Worm (Caenorhabditis elegans) whole organism, young adult: ENCODE results near the gene sup-26.
A peak's percentile ranks its signal among the peaks of the same experiment; 100 is the strongest.

Experiments used
- B0019.2 ChIP-seq: fragments of 200-800 bp; sonication (Bioruptor generic); conservative IDR thresholded peaks from 2 replicates; pipeline ENCODE4 v1.3.6; 2022; ENCODE audit warnings: missing genetic modification reagents, missing genetic modification characterization, missing compliant biosample characterization
- B0035.1 ChIP-seq: sonication (generic microtip); optimal IDR thresholded peaks from 2 replicates; lab custom pipeline; 2016; ENCODE audit warnings: missing genetic modification characterization, mild to moderate bottlenecking, missing compliant biosample characterization, missing genotype, missing genetic modification reagents
- B0336.3 ChIP-seq: fragments of 200-800 bp; sonication (Bioruptor generic); IDR thresholded peaks from 2 replicates; pipeline ENCODE4 v1.3.6; 2022; ENCODE audit warnings: missing genetic modification characterization, missing compliant biosample characterization
- C17E4.6 ChIP-seq: fragments of 200-800 bp; sonication (Bioruptor generic); IDR thresholded peaks from 2 replicates; pipeline ENCODE4 v1.3.6; 2022; ENCODE audit warnings: missing genetic modification reagents, missing genetic modification characterization, missing compliant biosample characterization
- F10E7.11 ChIP-seq: sonication (generic microtip); optimal IDR thresholded peaks from 2 replicates; lab custom pipeline; 2017; ENCODE audit warnings: mild to moderate bottlenecking, missing genetic modification characterization, moderate library complexity, missing compliant biosample characterization
- F37B4.10 ChIP-seq: fragments of 200-800 bp; sonication (Bioruptor generic); IDR thresholded peaks from 2 replicates; pipeline ENCODE4 v1.3.6; 2022; ENCODE audit warnings: missing genetic modification characterization, missing compliant biosample characterization
- F52B5.7 ChIP-seq: sonication (generic microtip); optimal IDR thresholded peaks from 2 replicates; lab custom pipeline; 2016; ENCODE audit warnings: mild to moderate bottlenecking, missing genetic modification characterization, missing compliant biosample characterization
- F55B11.4 ChIP-seq: sonication (generic microtip); optimal IDR thresholded peaks from 2 replicates; lab custom pipeline; 2016; ENCODE audit warnings: missing compliant biosample characterization, missing genetic modification characterization, borderline replicate concordance; ENCODE audit not compliant: insufficient read depth
- F57A8.1 ChIP-seq: fragments of 200-800 bp; sonication (Bioruptor generic); optimal IDR thresholded peaks from 2 replicates; lab custom pipeline; 2018; ENCODE audit warnings: mild to moderate bottlenecking, missing genetic modification characterization, moderate library complexity, missing compliant biosample characterization
- K12H6.12 ChIP-seq: fragments of 200-800 bp; sonication (Bioruptor generic); optimal IDR thresholded peaks from 2 replicates; lab custom pipeline; 2018; ENCODE audit warnings: mild to moderate bottlenecking, missing genetic modification characterization, missing compliant biosample characterization
- Y53G8AR.9 ChIP-seq: fragments of 200-800 bp; sonication (Bioruptor generic); conservative IDR thresholded peaks from 2 replicates; pipeline ENCODE4 v1.3.6; 2022; ENCODE audit warnings: missing genetic modification reagents, missing genetic modification characterization, missing compliant biosample characterization
- Y56A3A.18 ChIP-seq: fragments of 200-800 bp; sonication (Bioruptor generic); IDR thresholded peaks from 2 replicates; pipeline ENCODE4 v1.3.6; 2022; ENCODE audit warnings: missing genetic modification reagents, missing genetic modification characterization, missing compliant biosample characterization
- Y67H2A.10 ChIP-seq: fragments of 200-800 bp; sonication (Bioruptor generic); conservative IDR thresholded peaks from 2 replicates; pipeline ENCODE4 v1.3.6; 2022; ENCODE audit warnings: missing genetic modification reagents, missing genetic modification characterization, missing compliant biosample characterization
- attf-3 ChIP-seq: fragments of 200-800 bp; sonication (Bioruptor generic); conservative IDR thresholded peaks from 2 replicates; pipeline ENCODE4 v1.3.6; 2022; ENCODE audit warnings: missing genetic modification reagents, missing genetic modification characterization, missing compliant biosample characterization
- attf-5 ChIP-seq: fragments of 200-800 bp; sonication (Bioruptor generic); optimal IDR thresholded peaks from 2 replicates; lab custom pipeline; 2018; ENCODE audit warnings: mild to moderate bottlenecking, missing genetic modification characterization, missing compliant biosample characterization
- ccch-3 ChIP-seq: fragments of 200-800 bp; sonication (Bioruptor generic); optimal IDR thresholded peaks from 2 replicates; lab custom pipeline; 2018; ENCODE audit warnings: mild to moderate bottlenecking, missing genetic modification characterization, missing compliant biosample characterization
- cebp-2 ChIP-seq: fragments of 200-800 bp; sonication (Bioruptor generic); IDR thresholded peaks from 2 replicates; pipeline ENCODE4 v1.3.6; 2022; ENCODE audit warnings: missing genetic modification characterization, missing compliant biosample characterization
- ceh-91 ChIP-seq: fragments of 200-800 bp; sonication (Bioruptor generic); IDR thresholded peaks from 2 replicates; pipeline ENCODE4 v1.3.6; 2022; ENCODE audit warnings: missing genetic modification reagents, missing genetic modification characterization, missing compliant biosample characterization
- efl-1 ChIP-seq: fragments of 150-350 bp; optimal IDR thresholded peaks from 2 replicates; lab custom pipeline; 2014; ENCODE audit warnings: missing biosample characterization, missing genetic modification reagents, missing genetic modification characterization
- egrh-3 ChIP-seq: fragments of 200-800 bp; sonication (Bioruptor generic); IDR thresholded peaks from 2 replicates; pipeline ENCODE4 v1.3.6; 2022; ENCODE audit warnings: missing genetic modification reagents, missing genetic modification characterization, missing compliant biosample characterization
- hmg-20 ChIP-seq: fragments of 200-800 bp; sonication (Bioruptor generic); IDR thresholded peaks from 2 replicates; pipeline ENCODE4 v1.3.6; 2022; ENCODE audit warnings: missing genetic modification reagents, missing genetic modification characterization, missing compliant biosample characterization
- hrde-1 ChIP-seq: sonication (generic microtip); optimal IDR thresholded peaks from 2 replicates; lab custom pipeline; 2016; ENCODE audit warnings: missing genetic modification characterization, mild to moderate bottlenecking, missing compliant biosample characterization, moderate library complexity, missing genotype, missing genetic modification reagents, borderline replicate concordance
- lsl-1 ChIP-seq: fragments of 200-800 bp; sonication (Bioruptor generic); optimal IDR thresholded peaks from 2 replicates; lab custom pipeline; 2018; ENCODE audit warnings: mild to moderate bottlenecking, missing genetic modification characterization, moderate library complexity, missing compliant biosample characterization
- madf-3 ChIP-seq: fragments of 200-800 bp; sonication (Bioruptor generic); IDR thresholded peaks from 2 replicates; pipeline ENCODE4 v1.3.6; 2022; ENCODE audit warnings: missing genetic modification reagents, missing genetic modification characterization, missing compliant biosample characterization
- madf-6 ChIP-seq: fragments of 200-800 bp; sonication (Bioruptor generic); IDR thresholded peaks from 2 replicates; pipeline ENCODE4 v1.3.6; 2022; ENCODE audit warnings: missing genetic modification reagents, missing genetic modification characterization, missing compliant biosample characterization
- madf-8 ChIP-seq: fragments of 200-800 bp; sonication (Bioruptor generic); conservative IDR thresholded peaks from 2 replicates; pipeline ENCODE4 v1.3.6; 2022; ENCODE audit warnings: missing genetic modification reagents, missing genetic modification characterization, missing compliant biosample characterization
- mel-28 ChIP-seq: sonication (generic microtip); optimal IDR thresholded peaks from 2 replicates; lab custom pipeline; 2016; ENCODE audit warnings: borderline replicate concordance, mild to moderate bottlenecking, missing genetic modification characterization, missing compliant biosample characterization
- nfya-1 ChIP-seq: sonication (generic microtip); optimal IDR thresholded peaks from 2 replicates; lab custom pipeline; 2017; ENCODE audit warnings: antibody characterized with exemption, missing compliant biosample characterization, missing genetic modification characterization, borderline replicate concordance; ENCODE audit not compliant: insufficient read depth
- nfyb-1 ChIP-seq: fragments of 200-800 bp; sonication (Bioruptor generic); IDR thresholded peaks from 2 replicates; pipeline ENCODE4 v1.3.6; 2022; ENCODE audit warnings: missing genetic modification reagents, missing genetic modification characterization, missing compliant biosample characterization
- nhr-179 ChIP-seq: sonication (generic microtip); optimal IDR thresholded peaks from 2 replicates; lab custom pipeline; 2016; ENCODE audit warnings: mild to moderate bottlenecking, missing genetic modification characterization, missing compliant biosample characterization
- rec-8 ChIP-seq, 2 experiments: sonication (generic microtip); optimal IDR thresholded peaks; 2 replicates each; lab custom pipeline; 2016; ENCODE audit warnings: mild to moderate bottlenecking in 2 of 2, missing genetic modification characterization in 2 of 2, missing genetic modification reagents in 2 of 2, missing genotype in 2 of 2, missing biosample characterization in 1 of 2, missing compliant biosample characterization in 1 of 2, moderate library complexity in 1 of 2
- repo-1 ChIP-seq: sonication (generic microtip); optimal IDR thresholded peaks from 2 replicates; lab custom pipeline; 2017; ENCODE audit warnings: mild to moderate bottlenecking, missing genetic modification characterization, missing compliant biosample characterization
- sdz-38 ChIP-seq: sonication (generic microtip); optimal IDR thresholded peaks from 2 replicates; lab custom pipeline; 2016; ENCODE audit warnings: missing genotype, missing genetic modification characterization, missing compliant biosample characterization
- snpc-1.3 ChIP-seq: sonication (generic microtip); optimal IDR thresholded peaks from 2 replicates; lab custom pipeline; 2017; ENCODE audit warnings: missing genetic modification characterization, mild to moderate bottlenecking, missing compliant biosample characterization, antibody characterized with exemption, moderate library complexity, missing genotype, missing genetic modification reagents; ENCODE audit not compliant: insufficient read depth
- snpc-4 ChIP-seq, 5 experiments: fragments of 150-350 bp in 1 of 5; sonication (generic microtip) in 4 of 5; optimal IDR thresholded peaks; 2 replicates each; lab custom pipeline; 2014 to 2018; ENCODE audit warnings: missing genetic modification characterization in 5 of 5, missing biosample characterization in 3 of 5, antibody characterized with exemption in 2 of 5, mild to moderate bottlenecking in 2 of 5, missing compliant biosample characterization in 2 of 5, missing genotype in 2 of 5, moderate library complexity in 2 of 5, missing genetic modification reagents in 1 of 5

Gene sup-26

ce11 chrIII:4281955-4282618 is 2.1 kb upstream of the sup-26 start (continued):
- TF ChIP-seq nhr-179 = no peak
- TF ChIP-seq nfyb-1 (GFP tag; lab: Robert Waterston, UW) = peak; percentile 98
- no peak for TF ChIP-seq snpc-1.3 (tag; lab: Kevin White, UChicago)
- TF ChIP-seq F55B11.4 (tag; lab: Kevin White, UChicago) = no peak
- TF ChIP-seq rec-8 (tag; optimal IDR thresholded peaks at IDR 0.05; lab: Kevin White, UChicago) = no peak
- peak; percentile 99 for TF ChIP-seq K12H6.12
- TF ChIP-seq Y67H2A.10 (GFP tag; lab: Robert Waterston, UW) = no peak; the same call in 1 of the 2 replicates
- TF ChIP-seq B0035.1 = peak; percentile 89
- peak; percentile 94 for TF ChIP-seq repo-1 (tag; lab: Kevin White, UChicago)
- TF ChIP-seq hrde-1 = no peak
- peak; percentile 99 for TF ChIP-seq B0336.3
- TF ChIP-seq attf-3 (GFP tag; lab: Robert Waterston, UW) = no peak
- TF ChIP-seq sdz-38 (tag; lab: Kevin White, UChicago) = no peak
- TF ChIP-seq madf-3 (GFP tag; lab: Robert Waterston, UW) = peak; percentile 87
- TF ChIP-seq Y53G8AR.9 (GFP tag; lab: Robert Waterston, UW) = peak; percentile 92
- TF ChIP-seq egrh-3 (GFP tag; lab: Robert Waterston, UW) = peak; percentile 87
- no peak for TF ChIP-seq nfya-1 (tag; lab: Kevin White, UChicago)
- peak; percentile 2 for TF ChIP-seq snpc-4 (GFP tag; optimal IDR thresholded peaks at IDR 0.05; lab: Kevin White, UChicago)
- TF ChIP-seq snpc-4 (tag; optimal IDR thresholded peaks at IDR 0.05; lab: Kevin White, UChicago) = peak in 3 of 4 experiments; percentile 76 to 88 (median 86)
- no peak for TF ChIP-seq lsl-1 (GFP tag; lab: Kevin White, UChicago)
- no peak for TF ChIP-seq B0019.2 (GFP tag; lab: Robert Waterston, UW)
- TF ChIP-seq F52B5.7 (tag; lab: Kevin White, UChicago) = peak; percentile 68
- TF ChIP-seq F57A8.1 (GFP tag; lab: Kevin White, UChicago) = peak; percentile 34
- peak; percentile 66; the same call in 1 of the 2 replicates for TF ChIP-seq hmg-20
- TF ChIP-seq F10E7.11 (tag; lab: Kevin White, UChicago) = peak; percentile 68
- TF ChIP-seq madf-8 = no peak
- TF ChIP-seq cebp-2 (GFP tag; lab: Robert Waterston, UW) = 0 out of 2 replicates have a peak, but pooled peaks have one; percentile 47
- TF ChIP-seq ceh-91 = 0 out of 2 replicates have a peak, but pooled peaks have one; percentile 25
- TF ChIP-seq ccch-3 (GFP tag; lab: Kevin White, UChicago) = no peak
- no peak for TF ChIP-seq mel-28
- TF ChIP-seq attf-5 (GFP tag; lab: Kevin White, UChicago) = peak; percentile 98
- no peak for TF ChIP-seq F37B4.10 (GFP tag; lab: Robert Waterston, UW)
- no peak for TF ChIP-seq madf-6 (GFP tag; lab: Robert Waterston, UW)
- TF ChIP-seq C17E4.6 (GFP tag; lab: Robert Waterston, UW) = peak; percentile 52; the same call in 1 of the 2 replicates

ce11 chrIII:4278203-4278602 is 1.8 kb downstream of the sup-26 start:
- TF ChIP-seq Y56A3A.18 (no peak), snpc-1.3 (tag; lab: Kevin White, UChicago) (no peak), efl-1 (GFP tag; lab: Kevin White, UChicago) (no peak)
